Fruit fly (Drosophila melanogaster) whole organism, embryonic: ENCODE measurements around the gene Pde11.

Source experiments
- Asciz ChIP-seq: fragments of 200-800 bp; sonication (Bioruptor generic); optimal IDR thresholded peaks from 2 replicates; lab custom pipeline; 2017; ENCODE audit warnings: missing biosample characterization, mild to moderate bottlenecking, missing genetic modification characterization, missing genetic modification reagents
- Awh ChIP-seq: fragments of 200-800 bp; sonication (Bioruptor generic); IDR thresholded peaks from 2 replicates; pipeline ENCODE4, ENCODE4 v1.3.6; 2022; ENCODE audit warnings: missing biosample characterization, missing genetic modification characterization
- CG11695 ChIP-seq: fragments of 200-800 bp; sonication (Bioruptor generic); IDR thresholded peaks from 3 replicates; pipeline ENCODE4 v1.3.6; 2022; ENCODE audit warnings: missing biosample characterization, missing genetic modification characterization
- CG15479 ChIP-seq: fragments of 200-800 bp; sonication (Bioruptor generic); optimal IDR thresholded peaks from 3 replicates; lab custom pipeline; 2019; ENCODE audit warnings: missing biosample characterization, mild to moderate bottlenecking, missing genetic modification characterization, moderate library complexity
- CG1647 ChIP-seq: fragments of 200-800 bp; sonication (Bioruptor generic); optimal IDR thresholded peaks from 3 replicates; lab custom pipeline; 2016; ENCODE audit warnings: missing biosample characterization, missing genetic modification characterization
- CG17829 ChIP-seq: fragments of 200-800 bp; optimal IDR thresholded peaks from 2 replicates; lab custom pipeline; 2019; ENCODE audit warnings: missing biosample characterization, mild to moderate bottlenecking, missing genetic modification characterization, moderate library complexity
- CG31224 ChIP-seq: fragments of 200-800 bp; sonication (Bioruptor generic); IDR thresholded peaks from 2 replicates; pipeline ENCODE4 v1.3.6; 2022; ENCODE audit warnings: missing biosample characterization, missing genetic modification characterization
- CG34422 ChIP-seq: fragments of 200-800 bp; sonication (Bioruptor generic); IDR thresholded peaks from 3 replicates; pipeline ENCODE4 v1.3.6; 2022; ENCODE audit warnings: missing biosample characterization, missing genetic modification characterization
- CG4424 ChIP-seq: fragments of 200-800 bp; sonication (Bioruptor generic); optimal IDR thresholded peaks from 3 replicates; lab custom pipeline; 2016; ENCODE audit warnings: missing biosample characterization, missing genetic modification characterization
- CG4820 ChIP-seq: fragments of 200-800 bp; sonication (Bioruptor generic); optimal IDR thresholded peaks from 3 replicates; lab custom pipeline; 2016; ENCODE audit warnings: missing biosample characterization, missing genetic modification characterization
- CG6765 ChIP-seq: fragments of 200-800 bp; sonication (Bioruptor generic); optimal IDR thresholded peaks from 3 replicates; lab custom pipeline; 2017; ENCODE audit warnings: missing biosample characterization, mild to moderate bottlenecking, missing genetic modification characterization
- CG9727 ChIP-seq: fragments of 200-800 bp; sonication (Bioruptor generic); optimal IDR thresholded peaks from 3 replicates; lab custom pipeline; 2017; ENCODE audit warnings: missing biosample characterization, mild to moderate bottlenecking, missing genetic modification characterization
- CG9817 ChIP-seq: fragments of 200-800 bp; sonication (Bioruptor generic); optimal IDR thresholded peaks from 2 replicates; lab custom pipeline; 2018; ENCODE audit warnings: missing biosample characterization, mild to moderate bottlenecking, missing genetic modification characterization, moderate library complexity
- CG9932 ChIP-seq: fragments of 200-800 bp; sonication (Bioruptor generic); IDR thresholded peaks from 2 replicates; pipeline ENCODE4 v1.3.6; 2022; ENCODE audit warnings: missing biosample characterization, missing genetic modification characterization
- Dad ChIP-seq: fragments of 200-800 bp; sonication (Bioruptor generic); optimal IDR thresholded peaks from 3 replicates; lab custom pipeline; 2016; ENCODE audit warnings: missing biosample characterization, missing genetic modification characterization
- Dip3 ChIP-seq: fragments of 200-800 bp; sonication (Bioruptor generic); optimal IDR thresholded peaks from 3 replicates; lab custom pipeline; 2016; ENCODE audit warnings: missing biosample characterization, missing genetic modification characterization
- Drgx ChIP-seq: fragments of 200-800 bp; sonication (Bioruptor generic); IDR thresholded peaks from 2 replicates; pipeline ENCODE4 v1.3.6; 2022; ENCODE audit warnings: missing biosample characterization, missing genetic modification characterization
- Eip74EF ChIP-seq, 2 experiments: fragments of 200-800 bp in 1 of 2; fragments of >200 bp in 1 of 2; sonication (Bioruptor generic) in 1 of 2; optimal IDR thresholded peaks; 2 replicates each; lab custom pipeline; 2017 to 2019; ENCODE audit warnings: missing biosample characterization in 2 of 2, missing genetic modification characterization in 2 of 2, mild to moderate bottlenecking in 1 of 2, moderate library complexity in 1 of 2
- Fer2 ChIP-seq: fragments of 200-800 bp; sonication (Bioruptor generic); optimal IDR thresholded peaks from 2 replicates; lab custom pipeline; 2018; ENCODE audit warnings: missing biosample characterization, mild to moderate bottlenecking, missing genetic modification characterization, moderate library complexity
- Gug ChIP-seq: fragments of 200-800 bp; sonication (Bioruptor generic); IDR thresholded peaks from 4 replicates; pipeline ENCODE4 v1.3.6; 2022; ENCODE audit warnings: missing biosample characterization, missing genetic modification characterization
- Hand ChIP-seq: fragments of 200-800 bp; sonication (Bioruptor generic); optimal IDR thresholded peaks from 2 replicates; lab custom pipeline; 2017; ENCODE audit warnings: mild to moderate bottlenecking, missing biosample characterization, missing genetic modification reagents, missing genetic modification characterization
- Hr51 ChIP-seq, 2 experiments: fragments of 200-800 bp; sonication (Bioruptor generic); optimal IDR thresholded peaks; 2 replicates in 1 of 2; 3 replicates in 1 of 2; lab custom pipeline; 2016 to 2018; ENCODE audit warnings: missing biosample characterization in 2 of 2, missing genetic modification characterization in 2 of 2, mild to moderate bottlenecking in 1 of 2, moderate library complexity in 1 of 2
- Mad ChIP-seq: fragments of 200-800 bp; sonication (Bioruptor generic); optimal IDR thresholded peaks from 2 replicates; lab custom pipeline; 2016; ENCODE audit warnings: missing biosample characterization, missing genetic modification characterization
- Med ChIP-seq: fragments of 200-800 bp; sonication (Bioruptor generic); peaks from one replicate; lab custom pipeline; 2016; ENCODE audit warnings: missing biosample characterization, missing genetic modification characterization, mild to moderate bottlenecking, inconsistent platforms, moderate library complexity
- Mrtf ChIP-seq: fragments of 200-800 bp; sonication (Bioruptor generic); IDR thresholded peaks from 3 replicates; pipeline ENCODE4 v1.3.6; 2022; ENCODE audit warnings: missing biosample characterization, missing genetic modification characterization
- Ssrp ChIP-seq: fragments of 200-800 bp; sonication (Bioruptor generic); optimal IDR thresholded peaks from 2 replicates; lab custom pipeline; 2018; ENCODE audit warnings: missing biosample characterization, mild to moderate bottlenecking, missing genetic modification characterization, moderate library complexity
- Tbp ChIP-seq: fragments of >200 bp; optimal IDR thresholded peaks from 2 replicates; lab custom pipeline; 2018; ENCODE audit warnings: missing biosample characterization, missing genetic modification characterization
- amos ChIP-seq: fragments of 200-800 bp; sonication (Bioruptor generic); IDR thresholded peaks from 2 replicates; pipeline ENCODE4 v1.3.6; 2022; ENCODE audit warnings: missing biosample characterization, missing genetic modification characterization; ENCODE audit not compliant: partially characterized antibody
- bbx ChIP-seq: fragments of 200-800 bp; sonication (Bioruptor generic); IDR thresholded peaks from 2 replicates; pipeline ENCODE4 v1.3.6; 2022; ENCODE audit warnings: missing biosample characterization, missing genetic modification characterization; ENCODE audit not compliant: partially characterized antibody
- eyg ChIP-seq: fragments of 200-800 bp; sonication (Bioruptor generic); optimal IDR thresholded peaks from 3 replicates; lab custom pipeline; 2016; ENCODE audit warnings: missing biosample characterization, missing genetic modification characterization
- fu2 ChIP-seq: fragments of 200-800 bp; sonication (Bioruptor generic); optimal IDR thresholded peaks from 2 replicates; lab custom pipeline; 2016; ENCODE audit warnings: missing biosample characterization, missing genetic modification characterization
- grn ChIP-seq: fragments of 200-800 bp; sonication (Bioruptor generic); optimal IDR thresholded peaks from 3 replicates; lab custom pipeline; 2017; ENCODE audit warnings: missing biosample characterization, missing genetic modification characterization
- gsb ChIP-seq: fragments of 200-800 bp; sonication (Bioruptor generic); IDR thresholded peaks from 2 replicates; pipeline ENCODE4 v1.3.6; 2022; ENCODE audit warnings: missing biosample characterization, missing genetic modification characterization
- jumu ChIP-seq: fragments of 200-800 bp; sonication (Bioruptor generic); optimal IDR thresholded peaks from 3 replicates; lab custom pipeline; 2016; ENCODE audit warnings: missing biosample characterization, missing genetic modification characterization
- klu ChIP-seq: fragments of 200-800 bp; sonication (Bioruptor generic); IDR thresholded peaks from 2 replicates; pipeline ENCODE4 v1.3.6; 2022; ENCODE audit warnings: missing biosample characterization, missing genetic modification characterization
- knrl ChIP-seq: fragments of 200-800 bp; sonication (Bioruptor generic); IDR thresholded peaks from 3 replicates; pipeline ENCODE4 v1.3.6; 2022; ENCODE audit warnings: missing biosample characterization, missing genetic modification characterization; ENCODE audit not compliant: partially characterized antibody
- lmd ChIP-seq: fragments of 200-800 bp; sonication (Bioruptor generic); IDR thresholded peaks from 2 replicates; pipeline ENCODE4 v1.3.6; 2022; ENCODE audit warnings: missing biosample characterization, missing genetic modification characterization
- nau ChIP-seq: fragments of 200-800 bp; sonication (Bioruptor generic); optimal IDR thresholded peaks from 3 replicates; lab custom pipeline; 2017; ENCODE audit warnings: missing biosample characterization, mild to moderate bottlenecking, missing genetic modification characterization, missing genetic modification reagents
- nom ChIP-seq: fragments of 200-800 bp; sonication (Bioruptor generic); optimal IDR thresholded peaks from 2 replicates; lab custom pipeline; 2017; ENCODE audit warnings: missing biosample characterization, missing genetic modification characterization, mild to moderate bottlenecking, moderate library complexity, missing genetic modification reagents
- otp ChIP-seq: fragments of 200-800 bp; sonication (Bioruptor generic); IDR thresholded peaks from 3 replicates; pipeline ENCODE4, ENCODE4 v1.3.6; 2022; ENCODE audit warnings: missing biosample characterization, missing genetic modification characterization
- pros ChIP-seq: fragments of 200-800 bp; sonication (Bioruptor generic); optimal IDR thresholded peaks from 3 replicates; lab custom pipeline; 2019; ENCODE audit warnings: missing biosample characterization, mild to moderate bottlenecking, missing genetic modification characterization, moderate library complexity
- ro ChIP-seq: fragments of 200-800 bp; sonication (Bioruptor generic); IDR thresholded peaks from 2 replicates; pipeline ENCODE4 v1.3.6; 2022; ENCODE audit warnings: missing biosample characterization, missing genetic modification characterization
- ssp ChIP-seq: fragments of 200-800 bp; sonication (Bioruptor generic); IDR thresholded peaks from 2 replicates; pipeline ENCODE4 v1.3.6; 2022; ENCODE audit warnings: missing biosample characterization, missing genetic modification characterization
- stc ChIP-seq: fragments of 200-800 bp; sonication (Bioruptor generic); IDR thresholded peaks from 2 replicates; pipeline ENCODE4 v1.3.6; 2022; ENCODE audit warnings: missing biosample characterization, missing genetic modification characterization
- trem ChIP-seq: fragments of 200-800 bp; optimal IDR thresholded peaks from 3 replicates; lab custom pipeline; 2019; ENCODE audit warnings: missing biosample characterization, mild to moderate bottlenecking, missing genetic modification characterization, moderate library complexity
- trh ChIP-seq: fragments of 200-800 bp; sonication (Bioruptor generic); optimal IDR thresholded peaks from 2 replicates; lab custom pipeline; 2016; ENCODE audit warnings: missing biosample characterization, missing genetic modification characterization
- unc-4 ChIP-seq: fragments of 200-800 bp; sonication (Bioruptor generic); IDR thresholded peaks from 2 replicates; pipeline ENCODE4 v1.3.6; 2022; ENCODE audit warnings: missing biosample characterization, missing genetic modification characterization; ENCODE audit not compliant: partially characterized antibody
- vnd ChIP-seq: fragments of 200-800 bp; sonication (Bioruptor generic); IDR thresholded peaks from 3 replicates; pipeline ENCODE4 v1.3.6; 2022; ENCODE audit warnings: missing biosample characterization, missing genetic modification characterization; ENCODE audit not compliant: partially characterized antibody
- zf30C ChIP-seq: fragments of 200-800 bp; sonication (Bioruptor generic); optimal IDR thresholded peaks from 3 replicates; lab custom pipeline; 2018; ENCODE audit warnings: missing biosample characterization, mild to moderate bottlenecking, missing genetic modification characterization
- zfh1 ChIP-seq: fragments of 200-800 bp; sonication (Bioruptor generic); IDR thresholded peaks from 3 replicates; pipeline ENCODE4 v1.3.6; 2022; ENCODE audit warnings: missing biosample characterization, missing genetic modification characterization

Gene Pde11

dm6 chr2L:18617003-18617402 lies 26.9 kb upstream of the Pde11 start, which contains the start of gene MESR3 (continued):
- TF ChIP-seq Dad (GFP tag; lab: Kevin White, UChicago) = peak; percentile 16
- no peak for TF ChIP-seq Tbp
- peak; percentile 17; the same call in 1 of the 4 replicates for TF ChIP-seq Gug
- TF ChIP-seq Hand (GFP tag; lab: Kevin White, UChicago) = peak; percentile 61
- TF ChIP-seq knrl (GFP tag; lab: Robert Waterston, UW) = 0 out of 3 replicates have a peak, but pooled peaks have one; percentile 14
- TF ChIP-seq ro (GFP tag; lab: Robert Waterston, UW) = no peak
- TF ChIP-seq grn (GFP tag; lab: Kevin White, UChicago) = no peak
- peak; percentile 89 for TF ChIP-seq CG17829 (tag; lab: Kevin White, UChicago)
- TF ChIP-seq pros (GFP tag; lab: Kevin White, UChicago) = no peak
- no peak for TF ChIP-seq Mad (GFP tag; lab: Kevin White, UChicago)
- TF ChIP-seq eyg (GFP tag; lab: Kevin White, UChicago) = no peak
- no peak for TF ChIP-seq vnd (GFP tag; lab: Robert Waterston, UW)
- TF ChIP-seq CG4820 (GFP tag; lab: Kevin White, UChicago) = peak; percentile 51

dm6 chr2L:18616019-18616418 lies 25.9 kb upstream of the Pde11 start, which contains the start of gene IFT46:
Gene IFT46, minus strand, starts transcription at chr2L:18616106.
- no peak for TF ChIP-seq CG9932
- TF ChIP-seq Eip74EF (GFP tag; optimal IDR thresholded peaks at IDR 0.05; lab: Kevin White, UChicago) = no peak
- TF ChIP-seq Mrtf (GFP tag; lab: Robert Waterston, UW) = no peak
- no peak for TF ChIP-seq Dip3 (GFP tag; lab: Kevin White, UChicago)
- TF ChIP-seq otp (GFP tag; lab: Robert Waterston, UW) = no peak
- TF ChIP-seq CG4424 (GFP tag; lab: Kevin White, UChicago) = no peak
- TF ChIP-seq Fer2 = no peak
- peak; percentile 37 for TF ChIP-seq CG9727 (GFP tag; lab: Kevin White, UChicago)
- TF ChIP-seq nau (GFP tag; lab: Kevin White, UChicago) = no peak
- no peak for TF ChIP-seq ssp
- TF ChIP-seq CG31224 (GFP tag; lab: Robert Waterston, UW) = no peak
- no peak for TF ChIP-seq CG9817
- TF ChIP-seq fu2 (GFP tag; lab: Kevin White, UChicago) = no peak
- TF ChIP-seq amos (GFP tag; lab: Robert Waterston, UW) = no peak
- no peak for TF ChIP-seq CG34422 (GFP tag; lab: Robert Waterston, UW)
- TF ChIP-seq trem (tag; lab: Kevin White, UChicago) = no peak
- peak; percentile 71 for TF ChIP-seq zfh1 (GFP tag; lab: Robert Waterston, UW)
- TF ChIP-seq CG6765 (GFP tag; lab: Kevin White, UChicago) = no peak
- TF ChIP-seq Ssrp (tag; lab: Kevin White, UChicago) = no peak
- no peak for TF ChIP-seq bbx (GFP tag; lab: Robert Waterston, UW)
- TF ChIP-seq Med (GFP tag; lab: Kevin White, UChicago) = peak; percentile 80
- no peak for TF ChIP-seq Drgx (GFP tag; lab: Robert Waterston, UW)
- no peak for TF ChIP-seq trh (GFP tag; lab: Kevin White, UChicago)
- TF ChIP-seq Hr51 (GFP tag; optimal IDR thresholded peaks at IDR 0.05; lab: Kevin White, UChicago) = no peak
- peak; percentile 86 for TF ChIP-seq zf30C (GFP tag; lab: Kevin White, UChicago)
- TF ChIP-seq Asciz (GFP tag; lab: Kevin White, UChicago) = no peak
- no peak for TF ChIP-seq Awh (GFP tag; lab: Robert Waterston, UW)
- no peak for TF ChIP-seq CG11695 (GFP tag; lab: Robert Waterston, UW)
- no peak for TF ChIP-seq klu (GFP tag; lab: Robert Waterston, UW)
- TF ChIP-seq CG15479 (GFP tag; lab: Kevin White, UChicago) = peak; percentile 73
- TF ChIP-seq unc-4 (GFP tag; lab: Robert Waterston, UW) = no peak
- TF ChIP-seq CG1647 (GFP tag; lab: Kevin White, UChicago) = no peak
- TF ChIP-seq gsb (GFP tag; lab: Robert Waterston, UW) = no peak
- TF ChIP-seq nom = no peak
- no peak for TF ChIP-seq jumu
- TF ChIP-seq stc = no peak
- no peak for TF ChIP-seq lmd (GFP tag; lab: Robert Waterston, UW)
